Fruit fly (Drosophila melanogaster): ENCODE results near the gene CG6013.

CG6013 gene

DNA sequence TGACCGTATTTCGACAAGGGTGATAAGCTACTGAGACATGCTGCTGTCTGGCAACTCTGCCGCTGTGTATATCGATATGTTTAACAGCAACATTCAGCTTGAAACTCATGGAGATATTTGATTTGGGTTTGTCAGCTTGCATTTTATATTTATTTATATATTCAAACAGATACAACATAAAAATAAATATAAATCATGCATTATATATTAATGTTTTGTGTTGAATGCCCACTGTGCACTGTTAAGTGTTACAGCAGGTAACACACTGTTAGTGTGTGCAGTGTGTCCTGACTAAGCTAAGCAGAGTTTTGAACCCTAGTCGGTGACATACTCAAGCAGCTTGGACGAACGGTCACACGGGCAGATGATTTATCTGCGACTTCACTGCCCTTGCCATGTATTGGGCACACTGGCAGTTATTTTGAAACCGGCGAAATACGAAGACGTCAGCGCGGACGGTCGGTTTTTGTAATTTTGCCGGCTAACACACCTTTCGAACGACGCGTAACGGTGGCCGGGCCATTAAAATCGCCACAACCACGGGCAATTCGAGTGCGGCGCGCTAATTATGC lies 47.6 kb upstream of the CG6013 start, which contains the start of the genes snRNP-U1-C and gukh (continued):
- TF ChIP-seq CG11456 (GFP tag; IDR thresholded peaks at IDR 0.05) (peak; percentile 84), CG1792 (GFP tag; optimal IDR thresholded peaks at IDR 0.05) (no peak), klu (GFP tag; IDR thresholded peaks at IDR 0.05) (peak; percentile 80), GATAe (GFP tag; conservative IDR thresholded peaks at IDR 0.05) (peak; percentile 59; the same call in 1 of the 2 replicates), otp (GFP tag; IDR thresholded peaks at IDR 0.05) (peak; percentile 75; the same call in 2 of the 3 replicates), schlank (tag; optimal IDR thresholded peaks at IDR 0.05) (peak; percentile 54), en (GFP tag; optimal IDR thresholded peaks at IDR 0.05) (no peak), CG5245 (GFP tag; optimal IDR thresholded peaks at IDR 0.05) (peak; percentile 60), ro (GFP tag; IDR thresholded peaks at IDR 0.05) (no peak), Atf6 (GFP tag; IDR thresholded peaks at IDR 0.05) (peak; percentile 88), CG4424 (GFP tag; optimal IDR thresholded peaks at IDR 0.05) (peak; percentile 76), kni (GFP tag; optimal IDR thresholded peaks at IDR 0.05) (peak; percentile 5), twi (tag; optimal IDR thresholded peaks at IDR 0.05) (peak; percentile 66), Lhr (GFP tag; optimal IDR thresholded peaks at IDR 0.05) (peak; percentile 90), Ada2b (GFP tag; IDR thresholded peaks at IDR 0.05) (peak; percentile 87), Dek (tag; optimal IDR thresholded peaks at IDR 0.05) (peak; percentile 82), vvl (GFP tag; IDR thresholded peaks at IDR 0.05) (peak; percentile 93), ci (GFP tag; IDR thresholded peaks at IDR 0.05) (peak; percentile 93), hb (GFP tag; IDR thresholded peaks at IDR 0.05; ENCODE audit: partially characterized antibody) (peak; percentile 33; the same call in 1 of the 3 replicates), gce (GFP tag; IDR thresholded peaks at IDR 0.05) (peak; percentile 29; the same call in 1 of the 3 replicates), Fer3 (tag; optimal IDR thresholded peaks at IDR 0.05) (peak; percentile 86), CG8281 (tag; optimal IDR thresholded peaks at IDR 0.05) (peak; percentile 10), peb (GFP tag; IDR thresholded peaks at IDR 0.05) (peak; percentile 40), Meics (GFP tag; optimal IDR thresholded peaks at IDR 0.05) (peak; percentile 73), CG18476 (GFP tag; optimal IDR thresholded peaks at IDR 0.05) (peak; percentile 69), Hr3 (GFP tag; optimal IDR thresholded peaks at IDR 0.05) (peak; percentile 80), sens-2 (GFP tag; IDR thresholded peaks at IDR 0.05) (peak; percentile 84), fd3F (GFP tag; optimal IDR thresholded peaks at IDR 0.05) (peak; percentile 81), CG2875 (GFP tag; optimal IDR thresholded peaks at IDR 0.05) (peak; percentile 66), MESR4 (GFP tag; optimal IDR thresholded peaks at IDR 0.05) (peak; percentile 67), Lpt (GFP tag; optimal IDR thresholded peaks at IDR 0.05) (no peak), luna (GFP tag; optimal IDR thresholded peaks at IDR 0.05) (no peak), CG9437 (GFP tag; optimal IDR thresholded peaks at IDR 0.05) (peak; percentile 53), CHES-1-like (GFP tag; optimal IDR thresholded peaks at IDR 0.05) (peak; percentile 49), ash1 (GFP tag; optimal IDR thresholded peaks at IDR 0.05) (no peak), CG12071 (GFP tag; optimal IDR thresholded peaks at IDR 0.05) (no peak), CG18011 (GFP tag; optimal IDR thresholded peaks at IDR 0.05) (peak; percentile 75), bbx (GFP tag; IDR thresholded peaks at IDR 0.05; ENCODE audit: partially characterized antibody) (peak; percentile 53; the same call in 1 of the 2 replicates), CG31388 (GFP tag; optimal IDR thresholded peaks at IDR 0.05) (no peak), cwo (GFP tag; optimal IDR thresholded peaks at IDR 0.05) (peak; percentile 66), Ssrp (tag; optimal IDR thresholded peaks at IDR 0.05) (peak; percentile 59), sug (tag; optimal IDR thresholded peaks at IDR 0.05) (peak; percentile 80), NFAT (GFP tag; IDR thresholded peaks at IDR 0.05) (peak; percentile 77), corto (GFP tag; optimal IDR thresholded peaks at IDR 0.05) (peak; percentile 62), NfI (GFP tag; optimal IDR thresholded peaks at IDR 0.05) (peak; percentile 89), CG2889 (GFP tag; IDR thresholded peaks at IDR 0.05) (peak; percentile 86), D19A (tag; optimal IDR thresholded peaks at IDR 0.05) (peak; percentile 57), CG10543 (GFP tag; optimal IDR thresholded peaks at IDR 0.05) (peak; percentile 71), NK7.1 (GFP tag; optimal IDR thresholded peaks at IDR 0.05) (no peak), pros (GFP tag; optimal IDR thresholded peaks at IDR 0.05) (no peak)

All from whole organism, embryonic.